Worm (Caenorhabditis elegans) whole organism, young adult: ENCODE results near the gene Y54G11A.19.
A peak's percentile ranks its signal among the peaks of the same experiment; 100 is the strongest.

Experiments used
- B0019.2 ChIP-seq: fragments of 200-800 bp; sonication (Bioruptor generic); conservative IDR thresholded peaks from 2 replicates; pipeline ENCODE4 v1.3.6; 2022; ENCODE audit warnings: missing genetic modification reagents, missing genetic modification characterization, missing compliant biosample characterization
- F10E7.11 ChIP-seq: sonication (generic microtip); optimal IDR thresholded peaks from 2 replicates; lab custom pipeline; 2017; ENCODE audit warnings: mild to moderate bottlenecking, missing genetic modification characterization, moderate library complexity, missing compliant biosample characterization
- F23B12.7 ChIP-seq: sonication (generic microtip); optimal IDR thresholded peaks from 2 replicates; lab custom pipeline; 2017; ENCODE audit warnings: missing genetic modification characterization, mild to moderate bottlenecking, missing compliant biosample characterization, antibody characterized with exemption, moderate library complexity; ENCODE audit not compliant: insufficient read depth
- F33H1.4 ChIP-seq: fragments of 200-800 bp; sonication (Bioruptor generic); IDR thresholded peaks from 2 replicates; pipeline ENCODE4 v1.3.6; 2022; ENCODE audit warnings: missing genetic modification reagents, missing genetic modification characterization, missing compliant biosample characterization
- F39B2.1 ChIP-seq: fragments of 200-800 bp; sonication (Bioruptor generic); IDR thresholded peaks from 2 replicates; pipeline ENCODE4 v1.3.6; 2022; ENCODE audit warnings: missing genetic modification reagents, missing genetic modification characterization, missing compliant biosample characterization
- F49E8.2 ChIP-seq: sonication (generic microtip); optimal IDR thresholded peaks from 3 replicates; lab custom pipeline; 2017; ENCODE audit warnings: missing genetic modification characterization, mild to moderate bottlenecking, missing compliant biosample characterization, antibody characterized with exemption, moderate library complexity; ENCODE audit not compliant: insufficient read depth
- K11D2.4 ChIP-seq: fragments of 200-800 bp; sonication (Bioruptor generic); IDR thresholded peaks from 2 replicates; pipeline ENCODE4 v1.3.6; 2022; ENCODE audit warnings: missing genetic modification reagents, missing genetic modification characterization, missing compliant biosample characterization
- K12H6.12 ChIP-seq: fragments of 200-800 bp; sonication (Bioruptor generic); optimal IDR thresholded peaks from 2 replicates; lab custom pipeline; 2018; ENCODE audit warnings: mild to moderate bottlenecking, missing genetic modification characterization, missing compliant biosample characterization
- T26A5.8 ChIP-seq: sonication (generic microtip); optimal IDR thresholded peaks from 2 replicates; lab custom pipeline; 2016; ENCODE audit warnings: missing genetic modification characterization, missing compliant biosample characterization
- Y53F4B.3 ChIP-seq: fragments of 200-800 bp; sonication (Bioruptor generic); IDR thresholded peaks from 2 replicates; pipeline ENCODE4 v1.3.6; 2022; ENCODE audit warnings: missing genetic modification reagents, missing genetic modification characterization, missing compliant biosample characterization
- Y79H2A.3 ChIP-seq: fragments of 200-800 bp; sonication (Bioruptor generic); conservative IDR thresholded peaks from 2 replicates; pipeline ENCODE4 v1.3.6; 2022; ENCODE audit warnings: missing genetic modification reagents, missing genetic modification characterization, missing compliant biosample characterization
- Y95B8A.8 ChIP-seq: fragments of 200-800 bp; sonication (Bioruptor generic); IDR thresholded peaks from 2 replicates; pipeline ENCODE4 v1.3.6; 2022; ENCODE audit warnings: missing genetic modification reagents, missing genetic modification characterization, missing compliant biosample characterization
- attf-5 ChIP-seq: fragments of 200-800 bp; sonication (Bioruptor generic); optimal IDR thresholded peaks from 2 replicates; lab custom pipeline; 2018; ENCODE audit warnings: mild to moderate bottlenecking, missing genetic modification characterization, missing compliant biosample characterization
- bed-2 ChIP-seq: fragments of 200-800 bp; sonication (Bioruptor generic); IDR thresholded peaks from 2 replicates; pipeline ENCODE4 v1.3.6; 2022; ENCODE audit warnings: missing genetic modification reagents, missing genetic modification characterization, missing compliant biosample characterization
- cebp-2 ChIP-seq: fragments of 200-800 bp; sonication (Bioruptor generic); IDR thresholded peaks from 2 replicates; pipeline ENCODE4 v1.3.6; 2022; ENCODE audit warnings: missing genetic modification characterization, missing compliant biosample characterization
- die-1 ChIP-seq: sonication (generic microtip); optimal IDR thresholded peaks from 2 replicates; lab custom pipeline; 2016; ENCODE audit warnings: missing genotype, mild to moderate bottlenecking, missing genetic modification characterization, missing compliant biosample characterization
- dpl-1 ChIP-seq: fragments of 150-350 bp; optimal IDR thresholded peaks from 2 replicates; lab custom pipeline; 2014; ENCODE audit warnings: missing biosample characterization, missing genetic modification reagents, missing genetic modification characterization
- efl-1 ChIP-seq: fragments of 150-350 bp; optimal IDR thresholded peaks from 2 replicates; lab custom pipeline; 2014; ENCODE audit warnings: missing biosample characterization, missing genetic modification reagents, missing genetic modification characterization
- him-1 ChIP-seq: sonication (generic microtip); optimal IDR thresholded peaks from 2 replicates; lab custom pipeline; 2016; ENCODE audit warnings: missing genotype, missing genetic modification reagents, missing genetic modification characterization, missing compliant biosample characterization
- hlh-26 ChIP-seq: fragments of 200-800 bp; sonication (Bioruptor generic); conservative IDR thresholded peaks from 2 replicates; pipeline ENCODE4 v1.3.6; 2022; ENCODE audit warnings: missing genetic modification reagents, missing genetic modification characterization, missing compliant biosample characterization
- hmg-20 ChIP-seq: fragments of 200-800 bp; sonication (Bioruptor generic); IDR thresholded peaks from 2 replicates; pipeline ENCODE4 v1.3.6; 2022; ENCODE audit warnings: missing genetic modification reagents, missing genetic modification characterization, missing compliant biosample characterization
- lin-35 ChIP-seq, 3 experiments: fragments of 150-350 bp in 2 of 3; sonication (generic microtip) in 1 of 3; optimal IDR thresholded peaks; 2 replicates each; lab custom pipeline; 2014 to 2018; ENCODE audit warnings: missing biosample characterization in 3 of 3, missing genetic modification characterization in 3 of 3, missing genetic modification reagents in 3 of 3
- lsl-1 ChIP-seq: fragments of 200-800 bp; sonication (Bioruptor generic); optimal IDR thresholded peaks from 2 replicates; lab custom pipeline; 2018; ENCODE audit warnings: mild to moderate bottlenecking, missing genetic modification characterization, moderate library complexity, missing compliant biosample characterization
- madf-6 ChIP-seq: fragments of 200-800 bp; sonication (Bioruptor generic); IDR thresholded peaks from 2 replicates; pipeline ENCODE4 v1.3.6; 2022; ENCODE audit warnings: missing genetic modification reagents, missing genetic modification characterization, missing compliant biosample characterization
- mes-4 ChIP-seq: sonication (generic microtip); optimal IDR thresholded peaks from 2 replicates; lab custom pipeline; 2016; ENCODE audit warnings: missing genotype, missing genetic modification characterization, missing compliant biosample characterization
- nfya-2 ChIP-seq: fragments of 200-800 bp; sonication (Bioruptor generic); IDR thresholded peaks from 2 replicates; pipeline ENCODE4 v1.3.6; 2022; ENCODE audit warnings: missing genetic modification reagents, missing genetic modification characterization, missing compliant biosample characterization
- tlf-1 ChIP-seq: fragments of 200-800 bp; sonication (Bioruptor generic); optimal IDR thresholded peaks from 2 replicates; lab custom pipeline; 2018; ENCODE audit warnings: mild to moderate bottlenecking, missing genetic modification characterization, missing compliant biosample characterization
- unc-62 ChIP-seq: fragments of 150-350 bp; optimal IDR thresholded peaks from 2 replicates; lab custom pipeline; 2014; ENCODE audit warnings: missing biosample characterization, missing genetic modification reagents, missing genetic modification characterization
- zim-3 ChIP-seq: sonication (generic microtip); optimal IDR thresholded peaks from 2 replicates; lab custom pipeline; 2017; ENCODE audit warnings: mild to moderate bottlenecking, missing genetic modification characterization, moderate library complexity, missing compliant biosample characterization
- ztf-26 ChIP-seq: sonication (generic microtip); optimal IDR thresholded peaks from 2 replicates; lab custom pipeline; 2017; ENCODE audit warnings: missing genetic modification characterization, missing compliant biosample characterization
- ztf-28 ChIP-seq: fragments of 200-800 bp; sonication (Bioruptor generic); IDR thresholded peaks from 2 replicates; pipeline ENCODE4 v1.3.6; 2022; ENCODE audit warnings: missing genetic modification reagents, missing genetic modification characterization, missing compliant biosample characterization
- ztf-3 ChIP-seq: fragments of 200-800 bp; sonication (Bioruptor generic); optimal IDR thresholded peaks from 2 replicates; lab custom pipeline; 2018; ENCODE audit warnings: mild to moderate bottlenecking, missing genetic modification characterization, missing compliant biosample characterization

Y54G11A.19 gene

DNA sequence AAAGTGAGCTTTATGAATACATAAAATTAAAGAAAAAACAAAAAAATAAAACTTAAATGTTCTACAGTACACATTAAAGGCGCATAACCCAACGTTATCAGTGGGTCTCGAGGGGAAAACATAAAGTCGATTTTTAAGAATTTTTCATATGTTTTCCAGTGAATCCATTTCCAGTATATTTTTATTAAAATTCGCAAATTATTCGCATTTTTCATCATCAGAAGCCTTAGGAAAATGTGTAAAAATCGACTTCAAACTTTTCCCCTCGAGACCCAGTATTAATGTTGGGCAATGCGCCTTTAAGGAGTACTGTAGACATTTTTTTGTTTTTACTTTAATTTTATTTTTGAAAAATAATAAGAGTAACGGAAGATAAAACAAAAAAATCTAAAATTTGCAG is 38.5 kb downstream of the Y54G11A.19 start (continued):
- TF ChIP-seq K11D2.4 (GFP tag; lab: Robert Waterston, UW) (no peak), dpl-1 (GFP tag; lab: Kevin White, UChicago) (no peak), him-1 (tag; lab: Kevin White, UChicago) (peak; percentile 74), F23B12.7 (tag; lab: Kevin White, UChicago) (no peak), ztf-28 (no peak), T26A5.8 (tag; lab: Kevin White, UChicago) (no peak), F33H1.4 (peak; percentile 97), zim-3 (no peak), Y79H2A.3 (GFP tag; lab: Robert Waterston, UW) (no peak), mes-4 (tag; lab: Kevin White, UChicago) (no peak), nfya-2 (no peak), tlf-1 (no peak), lin-35 (GFP tag; optimal IDR thresholded peaks at IDR 0.05; lab: Kevin White, UChicago) (no peak), ztf-26 (no peak), ztf-3 (GFP tag; lab: Kevin White, UChicago) (no peak), F10E7.11 (tag; lab: Kevin White, UChicago) (no peak), lsl-1 (GFP tag; lab: Kevin White, UChicago) (peak; percentile 98), efl-1 (GFP tag; lab: Kevin White, UChicago) (peak; percentile 32), F49E8.2 (tag; lab: Kevin White, UChicago) (peak; percentile 5), die-1 (tag; lab: Kevin White, UChicago) (no peak)

ce11 chrII:14214109-14214508 is 42.6 kb downstream of the Y54G11A.19 start, which contains the start of gene Y48B6A.10:
Y48B6A.10 (plus strand) TSS chrII:14214409.
- TF ChIP-seq Y95B8A.8 (no peak), hmg-20 (GFP tag; lab: Robert Waterston, UW) (no peak), madf-6 (peak; percentile 39; the same call in 1 of the 2 replicates), efl-1 (GFP tag; lab: Kevin White, UChicago) (peak; percentile 19)

ce11 chrII:14211118-14211517 is 45.6 kb downstream of the Y54G11A.19 start, which contains the start of gene hot-7:
hot-7 (plus strand) TSS chrII:14211418.
- TF ChIP-seq B0019.2 (GFP tag; lab: Robert Waterston, UW) (no peak), T26A5.8 (tag; lab: Kevin White, UChicago) (no peak), K11D2.4 (GFP tag; lab: Robert Waterston, UW) (no peak), unc-62 (GFP tag; lab: Kevin White, UChicago) (no peak), K12H6.12 (tag; lab: Kevin White, UChicago) (no peak), attf-5 (GFP tag; lab: Kevin White, UChicago) (no peak), cebp-2 (GFP tag; lab: Robert Waterston, UW) (no peak), hlh-26 (GFP tag; lab: Robert Waterston, UW) (no peak), Y53F4B.3 (GFP tag; lab: Robert Waterston, UW) (no peak), F39B2.1 (no peak), bed-2 (GFP tag; lab: Robert Waterston, UW) (no peak)
